Worm (Caenorhabditis elegans) whole organism, L3 larva: ENCODE data around the gene Y55F3BR.11.

Experiments used
- ceh-16 ChIP-seq: sonication (generic microtip); optimal IDR thresholded peaks from 2 replicates; lab custom pipeline; 2017; ENCODE audit warnings: missing biosample characterization, missing genetic modification characterization
- jun-1 ChIP-seq: fragments of 150-350 bp; optimal IDR thresholded peaks from 2 replicates; lab custom pipeline; 2014; ENCODE audit warnings: missing biosample characterization, missing genetic modification reagents, missing genetic modification characterization
- mdl-1 ChIP-seq: fragments of 150-350 bp; optimal IDR thresholded peaks from 2 replicates; lab custom pipeline; 2014; ENCODE audit warnings: missing biosample characterization, missing genetic modification characterization
- mml-1 ChIP-seq: fragments of 150-350 bp; sonication (generic microtip); optimal IDR thresholded peaks from 3 replicates; lab custom pipeline; 2014; ENCODE audit warnings: missing biosample characterization, missing genetic modification characterization
- nhr-11 ChIP-seq: fragments of 150-350 bp; optimal IDR thresholded peaks from 2 replicates; lab custom pipeline; 2014; ENCODE audit warnings: missing biosample characterization, missing genetic modification characterization
- nhr-12 ChIP-seq: fragments of 150-350 bp; optimal IDR thresholded peaks from 2 replicates; lab custom pipeline; 2014; ENCODE audit warnings: missing biosample characterization, missing genetic modification characterization
- nhr-77 ChIP-seq: fragments of 150-350 bp; optimal IDR thresholded peaks from 2 replicates; lab custom pipeline; 2014; ENCODE audit warnings: missing biosample characterization, missing genetic modification characterization
- snpc-4 ChIP-seq: fragments of 150-350 bp; optimal IDR thresholded peaks from 2 replicates; lab custom pipeline; 2014; ENCODE audit warnings: missing biosample characterization, missing genetic modification characterization
- ztf-4 ChIP-seq: fragments of 150-350 bp; optimal IDR thresholded peaks from 2 replicates; lab custom pipeline; 2014; ENCODE audit warnings: missing biosample characterization, missing genetic modification characterization

- no peak for TF ChIP-seq jun-1 (tag; lab: Kevin White, UChicago)
- TF ChIP-seq ceh-16 (tag; lab: Kevin White, UChicago): no peak
- TF ChIP-seq mdl-1 (tag; lab: Kevin White, UChicago): no peak
- TF ChIP-seq nhr-11: no peak
- TF ChIP-seq ztf-4 (tag; lab: Kevin White, UChicago): no peak
- TF ChIP-seq nhr-77 (tag; lab: Kevin White, UChicago): no peak
- no peak for TF ChIP-seq mml-1 (tag; lab: Kevin White, UChicago)
- TF ChIP-seq nhr-12 (tag; lab: Kevin White, UChicago): no peak
- TF ChIP-seq snpc-4: no peak
Observed at ce11 chrIV:868723-869122, 13.7 kb downstream of the Y55F3BR.11 start.
